Worm (Caenorhabditis elegans) whole organism, late embryonic: ENCODE results near the gene srt-44.

Source experiments
- C38D4.7 ChIP-seq: fragments of 200-800 bp; sonication (Bioruptor generic); optimal IDR thresholded peaks from 2 replicates; lab custom pipeline; 2018; ENCODE audit warnings: mild to moderate bottlenecking, missing genetic modification characterization, moderate library complexity, missing compliant biosample characterization
- K02D7.2 ChIP-seq: sonication (generic microtip); optimal IDR thresholded peaks from 2 replicates; lab custom pipeline; 2017; ENCODE audit warnings: mild to moderate bottlenecking, missing genetic modification characterization, missing compliant biosample characterization
- Y22D7AL.16 ChIP-seq: sonication (generic microtip); optimal IDR thresholded peaks from 2 replicates; lab custom pipeline; 2016; ENCODE audit warnings: missing genetic modification characterization, missing compliant biosample characterization
- ahr-1 ChIP-seq: sonication (generic microtip); optimal IDR thresholded peaks from 2 replicates; lab custom pipeline; 2016; ENCODE audit warnings: missing genetic modification characterization, missing compliant biosample characterization
- ceh-14 ChIP-seq: sonication (generic microtip); optimal IDR thresholded peaks from 2 replicates; lab custom pipeline; 2016; ENCODE audit warnings: missing genotype, missing genetic modification characterization, missing compliant biosample characterization
- ceh-19 ChIP-seq: fragments of 200-800 bp; sonication (Bioruptor generic); optimal IDR thresholded peaks from 2 replicates; lab custom pipeline; 2018; ENCODE audit warnings: mild to moderate bottlenecking, missing genetic modification characterization, missing compliant biosample characterization
- ceh-30 ChIP-seq: fragments of 150-350 bp; optimal IDR thresholded peaks from 2 replicates; lab custom pipeline; 2014; ENCODE audit warnings: missing biosample characterization, missing genetic modification characterization
- ceh-34 ChIP-seq: sonication (generic microtip); optimal IDR thresholded peaks from 2 replicates; lab custom pipeline; 2016; ENCODE audit warnings: mild to moderate bottlenecking, missing genetic modification characterization, missing compliant biosample characterization
- ceh-48 ChIP-seq: sonication (generic microtip); optimal IDR thresholded peaks from 2 replicates; lab custom pipeline; 2016; ENCODE audit warnings: missing genetic modification characterization, inconsistent platforms, missing compliant biosample characterization
- ceh-6 ChIP-seq: fragments of 200-800 bp; sonication (Bioruptor generic); optimal IDR thresholded peaks from 2 replicates; lab custom pipeline; 2018; ENCODE audit warnings: mild to moderate bottlenecking, missing genetic modification characterization, missing compliant biosample characterization
- dmd-4 ChIP-seq: sonication (generic microtip); optimal IDR thresholded peaks from 2 replicates; lab custom pipeline; 2016; ENCODE audit warnings: borderline replicate concordance, missing genetic modification characterization, missing compliant biosample characterization
- dve-1 ChIP-seq: sonication (generic microtip); optimal IDR thresholded peaks from 2 replicates; lab custom pipeline; 2017; ENCODE audit warnings: antibody characterized with exemption, mild to moderate bottlenecking, missing genetic modification characterization, missing compliant biosample characterization
- elt-2 ChIP-seq: sonication (generic microtip); optimal IDR thresholded peaks from 2 replicates; lab custom pipeline; 2016; ENCODE audit warnings: missing genetic modification reagents, missing genetic modification characterization, missing compliant biosample characterization
- elt-4 ChIP-seq: sonication (generic microtip); optimal IDR thresholded peaks from 2 replicates; lab custom pipeline; 2016; ENCODE audit warnings: missing genetic modification characterization, missing compliant biosample characterization
- ets-4 ChIP-seq: sonication (generic microtip); optimal IDR thresholded peaks from 2 replicates; lab custom pipeline; 2016; ENCODE audit warnings: missing genetic modification characterization, missing compliant biosample characterization
- fkh-10 ChIP-seq: fragments of 150-350 bp; optimal IDR thresholded peaks from 2 replicates; lab custom pipeline; 2014; ENCODE audit warnings: missing biosample characterization, missing genetic modification reagents, missing genetic modification characterization
- fkh-6 ChIP-seq: sonication (generic microtip); optimal IDR thresholded peaks from 2 replicates; lab custom pipeline; 2016; ENCODE audit warnings: missing genetic modification characterization, missing compliant biosample characterization
- hlh-15 ChIP-seq: sonication (generic microtip); optimal IDR thresholded peaks from 2 replicates; lab custom pipeline; 2016; ENCODE audit warnings: missing genetic modification characterization, missing compliant biosample characterization
- hlh-30 ChIP-seq: sonication (generic microtip); optimal IDR thresholded peaks from 2 replicates; lab custom pipeline; 2017; ENCODE audit warnings: antibody characterized with exemption, missing genetic modification characterization, missing compliant biosample characterization; ENCODE audit not compliant: insufficient read depth
- hlh-8 ChIP-seq: sonication (generic microtip); optimal IDR thresholded peaks from 2 replicates; lab custom pipeline; 2016; ENCODE audit warnings: missing genotype, missing genetic modification characterization, missing compliant biosample characterization
- lin-11 ChIP-seq: fragments of 200-800 bp; sonication (Bioruptor generic); optimal IDR thresholded peaks from 2 replicates; lab custom pipeline; 2018; ENCODE audit warnings: mild to moderate bottlenecking, missing genetic modification characterization, missing compliant biosample characterization
- mec-3 ChIP-seq: sonication (generic microtip); optimal IDR thresholded peaks from 2 replicates; lab custom pipeline; 2016; ENCODE audit warnings: borderline replicate concordance, missing genetic modification characterization, missing compliant biosample characterization
- npax-4 ChIP-seq: sonication (generic microtip); optimal IDR thresholded peaks from 2 replicates; lab custom pipeline; 2016; ENCODE audit warnings: missing genetic modification characterization, missing compliant biosample characterization
- pag-3 ChIP-seq: sonication (generic microtip); optimal IDR thresholded peaks from 2 replicates; lab custom pipeline; 2016; ENCODE audit warnings: missing compliant biosample characterization, missing genetic modification characterization, borderline replicate concordance
- pha-2 ChIP-seq: sonication (generic microtip); optimal IDR thresholded peaks from 2 replicates; lab custom pipeline; 2017; ENCODE audit warnings: mild to moderate bottlenecking, missing genetic modification characterization, missing compliant biosample characterization
- pha-4 ChIP-seq: fragments of 150-350 bp; optimal IDR thresholded peaks from 2 replicates; lab custom pipeline; 2018; ENCODE audit warnings: missing biosample characterization, missing genetic modification reagents, missing genetic modification characterization
- pqm-1 ChIP-seq: sonication (generic microtip); optimal IDR thresholded peaks from 2 replicates; lab custom pipeline; 2016; ENCODE audit warnings: missing genetic modification characterization, missing compliant biosample characterization
- ref-2 ChIP-seq: sonication (generic microtip); optimal IDR thresholded peaks from 2 replicates; lab custom pipeline; 2016; ENCODE audit warnings: missing genetic modification characterization, missing compliant biosample characterization
- rnt-1 ChIP-seq: sonication (generic microtip); optimal IDR thresholded peaks from 2 replicates; lab custom pipeline; 2016; ENCODE audit warnings: missing genetic modification characterization, missing compliant biosample characterization
- sdc-2 ChIP-seq: sonication (generic microtip); optimal IDR thresholded peaks from 2 replicates; lab custom pipeline; 2016; ENCODE audit warnings: missing genotype, missing genetic modification characterization, missing compliant biosample characterization
- syd-9 ChIP-seq: sonication (generic microtip); optimal IDR thresholded peaks from 2 replicates; lab custom pipeline; 2016; ENCODE audit warnings: mild to moderate bottlenecking, missing genetic modification characterization, moderate library complexity, missing compliant biosample characterization
- ttx-3 ChIP-seq: sonication (generic microtip); optimal IDR thresholded peaks from 2 replicates; lab custom pipeline; 2016; ENCODE audit warnings: missing genetic modification reagents, missing genetic modification characterization, missing compliant biosample characterization
- unc-3 ChIP-seq, 2 experiments: fragments of 200-800 bp in 1 of 2; sonication (Bioruptor generic) in 1 of 2; sonication (generic microtip) in 1 of 2; conservative IDR thresholded peaks in 1 of 2; optimal IDR thresholded peaks in 1 of 2; 2 replicates each; pipeline versions ENCODE4 v1.3.6 to Lab custom; 2016 to 2022; ENCODE audit warnings: missing compliant biosample characterization in 2 of 2, missing genetic modification characterization in 2 of 2, missing genetic modification reagents in 1 of 2
- unc-42 ChIP-seq: sonication (generic microtip); optimal IDR thresholded peaks from 2 replicates; lab custom pipeline; 2016; ENCODE audit warnings: missing genotype, missing genetic modification characterization, missing compliant biosample characterization
- unc-55 ChIP-seq: sonication (generic microtip); optimal IDR thresholded peaks from 2 replicates; lab custom pipeline; 2017; ENCODE audit warnings: missing biosample characterization, missing genetic modification reagents, missing genetic modification characterization
- ztf-16 ChIP-seq: sonication (generic microtip); optimal IDR thresholded peaks from 2 replicates; lab custom pipeline; 2017; ENCODE audit warnings: missing genetic modification characterization, missing compliant biosample characterization

The srt-44 gene

ce11 chrIV:15120746-15121145, 17.3 kb downstream of the srt-44 start, which contains the start of gene clec-189:
clec-189 (plus strand) TSS chrIV:15120837.
- TF ChIP-seq mec-3 (tag; lab: Kevin White, UChicago) (no peak), ahr-1 (tag; lab: Kevin White, UChicago) (no peak), fkh-10 (GFP tag; lab: Kevin White, UChicago) (no peak), K02D7.2 (tag; lab: Kevin White, UChicago) (no peak), ref-2 (tag; lab: Kevin White, UChicago) (no peak), ceh-6 (no peak), npax-4 (tag; lab: Kevin White, UChicago) (no peak), ceh-19 (no peak), Y22D7AL.16 (no peak), pha-4 (tag; lab: Kevin White, UChicago) (no peak), ceh-48 (tag; lab: Kevin White, UChicago) (no peak), syd-9 (tag; lab: Kevin White, UChicago) (no peak), C38D4.7 (GFP tag; lab: Kevin White, UChicago) (no peak)

ce11 chrIV:15122882-15123281, 19.5 kb downstream of the srt-44 start, which contains the start of gene M199.7:
M199.7 (plus strand) TSS chrIV:15123182.
- TF ChIP-seq unc-55 (GFP tag; lab: Kevin White, UChicago) = no peak
- TF ChIP-seq hlh-15 = no peak
- TF ChIP-seq fkh-10 (GFP tag; lab: Kevin White, UChicago) = no peak
- TF ChIP-seq ceh-6 = no peak
- TF ChIP-seq elt-2 (tag; lab: Kevin White, UChicago) = no peak
- TF ChIP-seq ets-4 (tag; lab: Kevin White, UChicago) = no peak
- no peak for TF ChIP-seq pqm-1 (tag; lab: Kevin White, UChicago)
- TF ChIP-seq dve-1 = no peak
- TF ChIP-seq pha-2 (tag; lab: Kevin White, UChicago) = no peak
- no peak for TF ChIP-seq ceh-48 (tag; lab: Kevin White, UChicago)
- no peak for TF ChIP-seq hlh-8
- TF ChIP-seq fkh-6 (tag; lab: Kevin White, UChicago) = no peak
- TF ChIP-seq ztf-16 (tag; lab: Kevin White, UChicago) = no peak
- no peak for TF ChIP-seq ceh-30 (tag; lab: Kevin White, UChicago)
- no peak for TF ChIP-seq sdc-2 (tag; lab: Kevin White, UChicago)
- no peak for TF ChIP-seq rnt-1 (tag; lab: Kevin White, UChicago)
- no peak for TF ChIP-seq elt-4 (tag; lab: Kevin White, UChicago)
- no peak for TF ChIP-seq ceh-14
- TF ChIP-seq dmd-4 (tag; lab: Kevin White, UChicago) = no peak
- no peak for TF ChIP-seq pag-3 (tag; lab: Kevin White, UChicago)

ce11 chrIV:15126021-15126420, 22.6 kb downstream of the srt-44 start, which contains the start of gene clec-190:
clec-190 (minus strand) TSS chrIV:15126121.
- TF ChIP-seq hlh-30 (no peak), unc-55 (GFP tag; lab: Kevin White, UChicago) (no peak), ceh-19 (no peak), Y22D7AL.16 (no peak), ceh-30 (tag; lab: Kevin White, UChicago) (no peak), ttx-3 (tag; lab: Kevin White, UChicago) (no peak), unc-42 (tag; lab: Kevin White, UChicago) (no peak), syd-9 (tag; lab: Kevin White, UChicago) (no peak), fkh-10 (GFP tag; lab: Kevin White, UChicago) (no peak), lin-11 (no peak), rnt-1 (tag; lab: Kevin White, UChicago) (no peak), pqm-1 (tag; lab: Kevin White, UChicago) (no peak), mec-3 (tag; lab: Kevin White, UChicago) (no peak), ahr-1 (tag; lab: Kevin White, UChicago) (no peak), ceh-6 (no peak), K02D7.2 (tag; lab: Kevin White, UChicago) (no peak), ref-2 (tag; lab: Kevin White, UChicago) (no peak)

ce11 chrIV:15127731-15128130, 24.3 kb downstream of the srt-44 start, which contains the start of gene M199.9:
M199.9 (minus strand) TSS chrIV:15127831.
- TF ChIP-seq unc-3 (GFP tag; conservative IDR thresholded peaks at IDR 0.05; lab: Robert Waterston, UW) (no peak), unc-3 (tag; optimal IDR thresholded peaks at IDR 0.05; lab: Kevin White, UChicago) (no peak), ceh-34 (no peak)
